1 fruit fly cellular context compared by ENCODE assay signal in genomic region chr3L:8128396-8129050, dm6.
TF ChIP-seq lines count a peak whose summit lies in the region.

No protein-coding gene starts in this region.

TF ChIP-seq in whole organism, embryonic, 481 proteins besides CTCF, POLR2A, EP300 and RAD21 (continued from another document):
- TF ChIP-seq Trl (optimal IDR thresholded peaks at IDR 0.05; lab: Kevin White, UChicago): peak; percentile 44 to 54
- no peak for TF ChIP-seq Trl (GFP tag; optimal IDR thresholded peaks at IDR 0.05; lab: Kevin White, UChicago)
- peak; percentile 15 for TF ChIP-seq exex (tag; optimal IDR thresholded peaks at IDR 0.05; lab: Kevin White, UChicago)
